Fruit fly (Drosophila melanogaster) whole organism, embryonic: ENCODE measurements around the gene RpL34b.

ENCODE experiments used
- Atf6 ChIP-seq: fragments of 200-800 bp; sonication (Bioruptor generic); IDR thresholded peaks from 2 replicates; pipeline ENCODE4 v1.3.6; 2022; ENCODE audit warnings: missing biosample characterization, missing genetic modification characterization
- Awh ChIP-seq: fragments of 200-800 bp; sonication (Bioruptor generic); IDR thresholded peaks from 2 replicates; pipeline ENCODE4, ENCODE4 v1.3.6; 2022; ENCODE audit warnings: missing biosample characterization, missing genetic modification characterization
- B-H2 ChIP-seq: fragments of 200-800 bp; sonication (Bioruptor generic); optimal IDR thresholded peaks from 2 replicates; lab custom pipeline; 2018; ENCODE audit warnings: missing biosample characterization, mild to moderate bottlenecking, missing genetic modification characterization
- CG10321 ChIP-seq: fragments of 200-800 bp; sonication (Bioruptor generic); IDR thresholded peaks from 2 replicates; pipeline ENCODE4 v1.3.6; 2022; ENCODE audit warnings: missing biosample characterization, missing genetic modification characterization
- CG10565 ChIP-seq: fragments of 200-800 bp; sonication (Bioruptor generic); optimal IDR thresholded peaks from 3 replicates; lab custom pipeline; 2016; ENCODE audit warnings: missing biosample characterization, mild to moderate bottlenecking, missing genetic modification characterization
- CG15269 ChIP-seq: fragments of 200-800 bp; sonication (Bioruptor generic); optimal IDR thresholded peaks from 2 replicates; lab custom pipeline; 2018; ENCODE audit warnings: missing biosample characterization, mild to moderate bottlenecking, missing genetic modification characterization, moderate library complexity
- CG15601 ChIP-seq: fragments of 200-800 bp; sonication (Bioruptor generic); optimal IDR thresholded peaks from 3 replicates; lab custom pipeline; 2019; ENCODE audit warnings: missing biosample characterization, mild to moderate bottlenecking, missing genetic modification characterization, moderate library complexity
- CG1602 ChIP-seq: fragments of 200-800 bp; sonication (Bioruptor generic); optimal IDR thresholded peaks from 3 replicates; lab custom pipeline; 2016; ENCODE audit warnings: missing biosample characterization, missing genetic modification characterization
- CG17186 ChIP-seq: fragments of 200-800 bp; sonication (Bioruptor generic); optimal IDR thresholded peaks from 3 replicates; lab custom pipeline; 2017; ENCODE audit warnings: missing biosample characterization, missing genetic modification reagents, missing genetic modification characterization
- CG17829 ChIP-seq: fragments of 200-800 bp; optimal IDR thresholded peaks from 2 replicates; lab custom pipeline; 2019; ENCODE audit warnings: missing biosample characterization, mild to moderate bottlenecking, missing genetic modification characterization, moderate library complexity
- CG2678 ChIP-seq: fragments of 200-800 bp; sonication (Bioruptor generic); optimal IDR thresholded peaks from 3 replicates; lab custom pipeline; 2019; ENCODE audit warnings: missing biosample characterization, mild to moderate bottlenecking, missing genetic modification characterization, moderate library complexity
- CG2712 ChIP-seq: fragments of 200-800 bp; optimal IDR thresholded peaks from 3 replicates; lab custom pipeline; 2019; ENCODE audit warnings: missing biosample characterization, mild to moderate bottlenecking, missing genetic modification characterization, moderate library complexity
- CG30403 ChIP-seq: fragments of 200-800 bp; sonication (Bioruptor generic); optimal IDR thresholded peaks from 3 replicates; lab custom pipeline; 2016; ENCODE audit warnings: missing biosample characterization, missing genetic modification characterization
- CG33213 ChIP-seq: fragments of 200-800 bp; sonication (Bioruptor generic); optimal IDR thresholded peaks from 3 replicates; lab custom pipeline; 2016; ENCODE audit warnings: missing biosample characterization, missing genetic modification characterization
- CG5245 ChIP-seq: fragments of 200-800 bp; sonication (Bioruptor generic); optimal IDR thresholded peaks from 3 replicates; lab custom pipeline; 2016; ENCODE audit warnings: missing biosample characterization, missing genetic modification characterization
- CG6175 ChIP-seq: fragments of 200-800 bp; sonication (Bioruptor generic); IDR thresholded peaks from 3 replicates; pipeline ENCODE4 v1.3.6; 2022; ENCODE audit warnings: missing biosample characterization, missing genetic modification characterization
- CG8089 ChIP-seq: fragments of 200-800 bp; sonication (Bioruptor generic); optimal IDR thresholded peaks from 3 replicates; lab custom pipeline; 2016; ENCODE audit warnings: missing biosample characterization, missing genetic modification characterization
- Camta ChIP-seq: fragments of 200-800 bp; sonication (Bioruptor generic); optimal IDR thresholded peaks from 2 replicates; lab custom pipeline; 2016; ENCODE audit warnings: missing biosample characterization, missing genetic modification characterization
- CoRest ChIP-seq: fragments of 200-800 bp; sonication (Bioruptor generic); optimal IDR thresholded peaks from 3 replicates; lab custom pipeline; 2018; ENCODE audit warnings: missing biosample characterization, mild to moderate bottlenecking, missing genetic modification characterization, moderate library complexity
- CrebB ChIP-seq: fragments of 200-800 bp; sonication (Bioruptor generic); optimal IDR thresholded peaks from 3 replicates; lab custom pipeline; 2018; ENCODE audit warnings: missing biosample characterization, mild to moderate bottlenecking, missing genetic modification characterization
- Dfd ChIP-seq, 2 experiments: fragments of >200 bp; optimal IDR thresholded peaks; 2 replicates each; lab custom pipeline; 2017; ENCODE audit warnings: missing biosample characterization in 2 of 2, missing genetic modification characterization in 2 of 2
- Doc3 ChIP-seq: fragments of 200-800 bp; sonication (Bioruptor generic); IDR thresholded peaks from 3 replicates; pipeline ENCODE4 v1.3.6; 2022; ENCODE audit warnings: missing biosample characterization, missing genetic modification characterization; ENCODE audit not compliant: partially characterized antibody
- E2f1 ChIP-seq: fragments of 200-800 bp; sonication (Bioruptor generic); IDR thresholded peaks from 2 replicates; pipeline ENCODE4 v1.3.6; 2022; ENCODE audit warnings: missing biosample characterization, missing genetic modification characterization
- E2f2 ChIP-seq: fragments of 200-800 bp; sonication (Bioruptor generic); IDR thresholded peaks from 2 replicates; pipeline ENCODE4 v1.3.6; 2022; ENCODE audit warnings: missing biosample characterization, missing genetic modification characterization
- Eip74EF ChIP-seq, 2 experiments: fragments of 200-800 bp in 1 of 2; fragments of >200 bp in 1 of 2; sonication (Bioruptor generic) in 1 of 2; optimal IDR thresholded peaks; 2 replicates each; lab custom pipeline; 2017 to 2019; ENCODE audit warnings: missing biosample characterization in 2 of 2, missing genetic modification characterization in 2 of 2, mild to moderate bottlenecking in 1 of 2, moderate library complexity in 1 of 2
- Fer3 ChIP-seq: fragments of 200-800 bp; sonication (Bioruptor generic); optimal IDR thresholded peaks from 2 replicates; lab custom pipeline; 2018; ENCODE audit warnings: missing biosample characterization, mild to moderate bottlenecking, missing genetic modification characterization, moderate library complexity
- GATAe ChIP-seq: fragments of 200-800 bp; sonication (Bioruptor generic); conservative IDR thresholded peaks from 2 replicates; pipeline ENCODE4 v1.3.6; 2022; ENCODE audit warnings: missing biosample characterization, missing genetic modification characterization
- HmgD ChIP-seq: fragments of 200-800 bp; sonication (Bioruptor generic); optimal IDR thresholded peaks from 3 replicates; lab custom pipeline; 2016; ENCODE audit warnings: missing biosample characterization, missing genetic modification characterization
- Jarid2 ChIP-seq: fragments of 200-800 bp; sonication (Bioruptor generic); optimal IDR thresholded peaks from 3 replicates; lab custom pipeline; 2017; ENCODE audit warnings: mild to moderate bottlenecking, missing biosample characterization, missing genetic modification reagents, missing genetic modification characterization
- Max ChIP-seq: fragments of 200-800 bp; sonication (Bioruptor generic); optimal IDR thresholded peaks from 2 replicates; lab custom pipeline; 2016; ENCODE audit warnings: missing biosample characterization, mild to moderate bottlenecking, missing genetic modification characterization
- Med ChIP-seq: fragments of 200-800 bp; sonication (Bioruptor generic); peaks from one replicate; lab custom pipeline; 2016; ENCODE audit warnings: missing biosample characterization, missing genetic modification characterization, mild to moderate bottlenecking, inconsistent platforms, moderate library complexity
- NC2α ChIP-seq: fragments of 200-800 bp; sonication (Bioruptor generic); optimal IDR thresholded peaks from 2 replicates; lab custom pipeline; 2016; ENCODE audit warnings: missing biosample characterization, missing genetic modification characterization
- NK7.1 ChIP-seq: fragments of 200-800 bp; sonication (Bioruptor generic); optimal IDR thresholded peaks from 3 replicates; lab custom pipeline; 2016; ENCODE audit warnings: missing biosample characterization, missing genetic modification characterization
- Oaz ChIP-seq: fragments of 200-800 bp; sonication (Bioruptor generic); IDR thresholded peaks from 2 replicates; pipeline ENCODE4 v1.3.6; 2022; ENCODE audit warnings: missing biosample characterization, missing genetic modification characterization
- Opbp ChIP-seq: fragments of 200-800 bp; sonication (Bioruptor generic); IDR thresholded peaks from 3 replicates; pipeline ENCODE4 v1.3.6; 2022; ENCODE audit warnings: missing biosample characterization, missing genetic modification characterization; ENCODE audit not compliant: partially characterized antibody
- Rfx ChIP-seq: fragments of 200-800 bp; sonication (Bioruptor generic); IDR thresholded peaks from 2 replicates; pipeline ENCODE4 v1.3.6; 2022; ENCODE audit warnings: missing biosample characterization, missing genetic modification characterization
- Sry-δ ChIP-seq: fragments of 200-800 bp; sonication (Bioruptor generic); optimal IDR thresholded peaks from 2 replicates; lab custom pipeline; 2016; ENCODE audit warnings: missing biosample characterization, missing genetic modification characterization
- ap ChIP-seq: fragments of 200-800 bp; sonication (Bioruptor generic); IDR thresholded peaks from 2 replicates; pipeline ENCODE4 v1.3.6; 2022; ENCODE audit warnings: missing biosample characterization, missing genetic modification characterization
- dati ChIP-seq: fragments of 200-800 bp; sonication (Bioruptor generic); IDR thresholded peaks from 2 replicates; pipeline ENCODE4 v1.3.6; 2022; ENCODE audit warnings: missing biosample characterization, missing genetic modification characterization
- exex ChIP-seq: fragments of 200-800 bp; sonication (Bioruptor generic); optimal IDR thresholded peaks from 4 replicates; lab custom pipeline; 2018; ENCODE audit warnings: missing biosample characterization, mild to moderate bottlenecking, missing genetic modification characterization, moderate library complexity
- gce ChIP-seq: fragments of 200-800 bp; sonication (Bioruptor generic); IDR thresholded peaks from 3 replicates; pipeline ENCODE4 v1.3.6; 2022; ENCODE audit warnings: missing biosample characterization, missing genetic modification characterization
- gem ChIP-seq: fragments of 200-800 bp; sonication (Bioruptor generic); optimal IDR thresholded peaks from 2 replicates; lab custom pipeline; 2019; ENCODE audit warnings: missing biosample characterization, mild to moderate bottlenecking, missing genetic modification characterization, moderate library complexity
- ham ChIP-seq: fragments of 200-800 bp; sonication (Bioruptor generic); IDR thresholded peaks from 2 replicates; pipeline ENCODE4 v1.3.6; 2022; ENCODE audit warnings: missing biosample characterization, missing genetic modification characterization
- kah ChIP-seq: fragments of 200-800 bp; sonication (Bioruptor generic); optimal IDR thresholded peaks from 2 replicates; lab custom pipeline; 2018; ENCODE audit warnings: missing biosample characterization, mild to moderate bottlenecking, missing genetic modification characterization
- sens-2 ChIP-seq: fragments of 200-800 bp; sonication (Bioruptor generic); IDR thresholded peaks from 2 replicates; pipeline ENCODE4 v1.3.6; 2022; ENCODE audit warnings: missing biosample characterization, missing genetic modification characterization
- slp2 ChIP-seq: fragments of 200-800 bp; sonication (Bioruptor generic); optimal IDR thresholded peaks from 2 replicates; lab custom pipeline; 2016; ENCODE audit warnings: missing biosample characterization, missing genetic modification characterization
- sna ChIP-seq: fragments of 200-800 bp; sonication (Bioruptor generic); IDR thresholded peaks from 2 replicates; pipeline ENCODE4 v1.3.6; 2022; ENCODE audit warnings: missing biosample characterization, missing genetic modification characterization; ENCODE audit not compliant: partially characterized antibody
- tup ChIP-seq: fragments of 200-800 bp; sonication (Bioruptor generic); optimal IDR thresholded peaks from 2 replicates; lab custom pipeline; 2016; ENCODE audit warnings: missing biosample characterization, mild to moderate bottlenecking, missing genetic modification characterization, moderate library complexity
- zfh1 ChIP-seq: fragments of 200-800 bp; sonication (Bioruptor generic); IDR thresholded peaks from 3 replicates; pipeline ENCODE4 v1.3.6; 2022; ENCODE audit warnings: missing biosample characterization, missing genetic modification characterization
- zfh2 ChIP-seq: fragments of 200-800 bp; sonication (Bioruptor generic); optimal IDR thresholded peaks from 2 replicates; lab custom pipeline; 2016; ENCODE audit warnings: missing biosample characterization, missing genetic modification characterization

The RpL34b gene

DNA sequence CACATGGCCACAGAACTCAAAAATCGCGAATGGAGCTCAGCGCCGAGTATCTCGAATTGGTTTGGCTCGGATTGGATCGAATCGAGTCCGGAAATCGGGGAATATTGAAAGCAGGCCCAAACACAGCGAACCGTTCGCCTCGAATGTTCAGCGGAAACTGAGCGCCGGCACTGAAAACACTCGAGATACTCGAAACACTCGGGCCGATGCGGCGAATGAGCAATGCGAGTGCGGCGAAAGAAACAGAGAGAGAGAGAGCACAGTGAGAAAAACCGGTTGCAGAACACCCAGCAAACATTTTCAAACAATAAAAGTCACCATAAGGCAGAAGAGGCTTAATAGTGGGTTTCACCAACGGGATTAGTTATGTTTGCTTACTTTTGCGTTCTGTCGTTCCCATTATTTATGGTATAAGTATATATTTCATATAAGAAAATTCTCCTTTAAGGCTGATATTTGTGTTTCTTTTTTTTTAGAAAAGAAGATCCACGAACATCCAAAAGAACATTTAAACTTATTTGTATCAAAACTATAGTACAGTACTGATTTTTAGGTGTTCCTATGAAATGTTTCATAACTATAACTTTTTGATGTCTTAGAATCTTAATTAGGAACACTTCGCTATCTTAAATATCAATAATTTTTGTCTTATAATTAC, 6.5 kb downstream of the RpL34b start, which contains the start of gene FER (continued):
- peak in 1 of 2 experiments; percentile 84 for TF ChIP-seq Eip74EF (GFP tag; optimal IDR thresholded peaks at IDR 0.05; lab: Kevin White, UChicago)
- TF ChIP-seq CG2678 (tag; lab: Kevin White, UChicago), result peak; percentile 31
- no peak for TF ChIP-seq NC2α (GFP tag; lab: Kevin White, UChicago)
- no peak for TF ChIP-seq ham (GFP tag; lab: Robert Waterston, UW)
- 0 out of 2 replicates have a peak, but pooled peaks have one; percentile 45 for TF ChIP-seq Awh (GFP tag; lab: Robert Waterston, UW)
- TF ChIP-seq Opbp (GFP tag; lab: Robert Waterston, UW), result peak; percentile 70
- TF ChIP-seq E2f2 (GFP tag; lab: Robert Waterston, UW), result no peak; the same call in 1 of the 2 replicates
- TF ChIP-seq Jarid2, result peak; percentile 100
- peak; percentile 30; the same call in 1 of the 2 replicates for TF ChIP-seq E2f1 (GFP tag; lab: Robert Waterston, UW)
- TF ChIP-seq zfh2 (GFP tag; lab: Kevin White, UChicago), result no peak
- 0 out of 2 replicates have a peak, but pooled peaks have one; percentile 12 for TF ChIP-seq dati (GFP tag; lab: Robert Waterston, UW)
- no peak for TF ChIP-seq slp2 (GFP tag; lab: Kevin White, UChicago)
- no peak for TF ChIP-seq tup (GFP tag; lab: Kevin White, UChicago)
- TF ChIP-seq CG10565 (GFP tag; lab: Kevin White, UChicago), result no peak
- peak; percentile 27 for TF ChIP-seq CG15269 (tag; lab: Kevin White, UChicago)
- TF ChIP-seq gem (tag; lab: Kevin White, UChicago), result peak; percentile 36
- peak; percentile 69 for TF ChIP-seq HmgD (GFP tag; lab: Kevin White, UChicago)
- TF ChIP-seq CG8089 (GFP tag; lab: Kevin White, UChicago), result no peak
- peak; percentile 43 for TF ChIP-seq B-H2 (GFP tag; lab: Kevin White, UChicago)
- TF ChIP-seq CG15601, result peak; percentile 5
- TF ChIP-seq Max (GFP tag; lab: Kevin White, UChicago), result no peak
- peak; percentile 75 for TF ChIP-seq CrebB (tag; lab: Kevin White, UChicago)
- no peak for TF ChIP-seq GATAe (GFP tag; lab: Robert Waterston, UW)
- TF ChIP-seq Camta (GFP tag; lab: Kevin White, UChicago), result peak; percentile 12
- no peak for TF ChIP-seq sens-2 (GFP tag; lab: Robert Waterston, UW)
- TF ChIP-seq CG33213, result peak; percentile 34
- TF ChIP-seq NK7.1 (GFP tag; lab: Kevin White, UChicago), result peak; percentile 5
- TF ChIP-seq Fer3 (tag; lab: Kevin White, UChicago), result no peak
- no peak for TF ChIP-seq Sry-δ
- TF ChIP-seq CG17186 (GFP tag; lab: Kevin White, UChicago), result no peak
- TF ChIP-seq kah (GFP tag; lab: Kevin White, UChicago), result peak; percentile 63
- no peak for TF ChIP-seq Oaz (GFP tag; lab: Robert Waterston, UW)
- TF ChIP-seq zfh1 (GFP tag; lab: Robert Waterston, UW), result peak; percentile 59; the same call in 1 of the 3 replicates
- TF ChIP-seq Dfd (GFP tag; optimal IDR thresholded peaks at IDR 0.05; lab: Kevin White, UChicago), result no peak
- no peak for TF ChIP-seq ap
- no peak; the same call in 2 of the 3 replicates for TF ChIP-seq gce
- peak; percentile 47 for TF ChIP-seq CG1602 (GFP tag; lab: Kevin White, UChicago)
- no peak for TF ChIP-seq CoRest (tag; lab: Kevin White, UChicago)
- no peak for TF ChIP-seq CG30403 (GFP tag; lab: Kevin White, UChicago)
- peak; percentile 56; the same call in 1 of the 2 replicates for TF ChIP-seq Rfx
- TF ChIP-seq CG17829 (tag; lab: Kevin White, UChicago), result peak; percentile 40
- no peak for TF ChIP-seq exex (tag; lab: Kevin White, UChicago)
- TF ChIP-seq CG5245, result no peak
- TF ChIP-seq CG10321 (GFP tag; lab: Robert Waterston, UW), result no peak
- no peak for TF ChIP-seq CG6175
- TF ChIP-seq CG2712, result peak; percentile 17
- TF ChIP-seq Atf6, result peak; percentile 46
- TF ChIP-seq sna, result 0 out of 2 replicates have a peak, but pooled peaks have one; percentile 40
- TF ChIP-seq Med (GFP tag; lab: Kevin White, UChicago), result peak; percentile 94
- TF ChIP-seq Doc3 (GFP tag; lab: Robert Waterston, UW), result no peak
